Worm (Caenorhabditis elegans) whole organism, L4 larva: ENCODE data around the gene ufd-2.
A peak's percentile ranks its signal among the peaks of the same experiment; 100 is the strongest.

Experiments
- F26F4.8 ChIP-seq: fragments of 200-800 bp; sonication (Bioruptor generic); conservative IDR thresholded peaks from 2 replicates; pipeline ENCODE4 v1.3.6; 2022; ENCODE audit warnings: missing genetic modification characterization, missing compliant biosample characterization
- F44E2.7 ChIP-seq: fragments of 200-800 bp; sonication (Bioruptor generic); IDR thresholded peaks from 2 replicates; pipeline ENCODE4 v2.1.2; 2022; ENCODE audit warnings: missing genetic modification characterization, missing compliant biosample characterization
- F49E8.2 ChIP-seq: sonication (generic microtip); optimal IDR thresholded peaks from 2 replicates; lab custom pipeline; 2016; ENCODE audit warnings: missing compliant biosample characterization, mild to moderate bottlenecking, missing genetic modification characterization, borderline replicate concordance
- T20F7.1 ChIP-seq: fragments of 200-800 bp; sonication (Bioruptor generic); optimal IDR thresholded peaks from 2 replicates; lab custom pipeline; 2018; ENCODE audit warnings: mild to moderate bottlenecking, missing genetic modification characterization, missing compliant biosample characterization
- T26A8.4 ChIP-seq: fragments of 200-800 bp; sonication (Bioruptor generic); IDR thresholded peaks from 2 replicates; pipeline ENCODE4 v1.3.6; 2022; ENCODE audit warnings: missing genetic modification characterization, missing compliant biosample characterization
- Y48G9A.11 ChIP-seq: fragments of 200-800 bp; sonication (Bioruptor generic); IDR thresholded peaks from 2 replicates; pipeline ENCODE4 v1.3.6; 2022; ENCODE audit warnings: missing genetic modification reagents, missing genetic modification characterization, missing compliant biosample characterization
- ZK546.5 ChIP-seq, 2 experiments: sonication (generic microtip); optimal IDR thresholded peaks; 2 replicates each; lab custom pipeline; 2017; ENCODE audit warnings: missing biosample characterization in 2 of 2, missing genetic modification characterization in 2 of 2
- ama-1 ChIP-seq: fragments of 150-350 bp; optimal IDR thresholded peaks from 2 replicates; lab custom pipeline; 2014; ENCODE audit warnings: inconsistent platforms, mixed read lengths
- arid-1 ChIP-seq: fragments of 200-800 bp; sonication (Bioruptor generic); conservative IDR thresholded peaks from 2 replicates; pipeline ENCODE4 v1.3.6; 2022; ENCODE audit warnings: missing genetic modification reagents, missing genetic modification characterization, missing compliant biosample characterization
- ceh-28 ChIP-seq: fragments of 150-350 bp; optimal IDR thresholded peaks from 2 replicates; lab custom pipeline; 2014; ENCODE audit warnings: missing biosample characterization, missing genetic modification reagents, missing genetic modification characterization
- ceh-32 ChIP-seq: sonication (generic microtip); optimal IDR thresholded peaks from 2 replicates; lab custom pipeline; 2016; ENCODE audit warnings: mild to moderate bottlenecking, missing genetic modification characterization, missing compliant biosample characterization; ENCODE audit not compliant: poor library complexity
- ceh-44 ChIP-seq: fragments of 200-800 bp; sonication (Bioruptor generic); IDR thresholded peaks from 2 replicates; pipeline ENCODE4 v1.3.6; 2022; ENCODE audit warnings: missing genetic modification reagents, missing genetic modification characterization, missing compliant biosample characterization
- ceh-62 ChIP-seq: sonication (generic microtip); optimal IDR thresholded peaks from 2 replicates; lab custom pipeline; 2017; ENCODE audit warnings: missing biosample characterization, missing genetic modification characterization
- ces-1 ChIP-seq: fragments of 150-350 bp; sonication (generic microtip); optimal IDR thresholded peaks from 4 replicates; lab custom pipeline; 2014; ENCODE audit warnings: missing biosample characterization, missing genetic modification reagents, missing genetic modification characterization
- cey-2 ChIP-seq: sonication (generic microtip); optimal IDR thresholded peaks from 3 replicates; lab custom pipeline; 2017; ENCODE audit warnings: missing genetic modification characterization, mild to moderate bottlenecking, missing compliant biosample characterization, antibody characterized with exemption, borderline replicate concordance; ENCODE audit not compliant: insufficient read depth
- daf-12 ChIP-seq: fragments of 150-350 bp; optimal IDR thresholded peaks from 2 replicates; lab custom pipeline; 2014; ENCODE audit warnings: missing biosample characterization, missing genetic modification reagents, missing genetic modification characterization
- daf-8 ChIP-seq: fragments of 200-800 bp; sonication (Bioruptor generic); IDR thresholded peaks from 2 replicates; pipeline ENCODE4 v1.3.6; 2022; ENCODE audit warnings: missing genetic modification characterization, missing compliant biosample characterization
- dmd-6 ChIP-seq: fragments of 200-800 bp; sonication (Bioruptor generic); IDR thresholded peaks from 2 replicates; pipeline ENCODE4 v1.3.6; 2022; ENCODE audit warnings: missing genetic modification reagents, missing genetic modification characterization, missing compliant biosample characterization
- dmd-8 ChIP-seq: fragments of 200-800 bp; sonication (Bioruptor generic); IDR thresholded peaks from 2 replicates; pipeline ENCODE4 v1.3.6; 2022; ENCODE audit warnings: missing genetic modification characterization, missing compliant biosample characterization
- dmd-9 ChIP-seq: fragments of 200-800 bp; sonication (Bioruptor generic); IDR thresholded peaks from 2 replicates; pipeline ENCODE4 v1.3.6; 2022; ENCODE audit warnings: missing genetic modification reagents, missing genetic modification characterization, missing compliant biosample characterization
- gei-8 ChIP-seq: fragments of 200-800 bp; sonication (Bioruptor generic); optimal IDR thresholded peaks from 2 replicates; lab custom pipeline; 2018; ENCODE audit warnings: mild to moderate bottlenecking, missing genetic modification characterization, missing compliant biosample characterization
- hif-1 ChIP-seq, 2 experiments: sonication (generic microtip); optimal IDR thresholded peaks; 2 replicates each; lab custom pipeline; 2016 to 2017; ENCODE audit warnings: missing compliant biosample characterization in 2 of 2, missing genetic modification characterization in 2 of 2, missing genetic modification reagents in 2 of 2, missing genotype in 2 of 2, mild to moderate bottlenecking in 1 of 2
- hlh-11 ChIP-seq: fragments of 200-800 bp; sonication (Bioruptor generic); optimal IDR thresholded peaks from 2 replicates; lab custom pipeline; 2018; ENCODE audit warnings: mild to moderate bottlenecking, missing genetic modification characterization, missing compliant biosample characterization
- hlh-30 ChIP-seq: sonication (generic microtip); optimal IDR thresholded peaks from 2 replicates; lab custom pipeline; 2017; ENCODE audit warnings: antibody characterized with exemption, mild to moderate bottlenecking, missing genetic modification characterization, missing compliant biosample characterization; ENCODE audit not compliant: insufficient read depth
- hmg-1.1 ChIP-seq: fragments of 200-800 bp; sonication (Bioruptor generic); IDR thresholded peaks from 2 replicates; pipeline ENCODE4 v1.3.6; 2022; ENCODE audit warnings: missing genetic modification reagents, missing genetic modification characterization, missing compliant biosample characterization
- jun-1 ChIP-seq: fragments of 150-350 bp; optimal IDR thresholded peaks from 2 replicates; lab custom pipeline; 2014; ENCODE audit warnings: missing biosample characterization, missing genetic modification reagents, missing genetic modification characterization
- lin-1 ChIP-seq: fragments of 200-800 bp; sonication (Bioruptor generic); IDR thresholded peaks from 2 replicates; pipeline ENCODE4 v1.3.6; 2022; ENCODE audit warnings: missing genetic modification reagents, missing genetic modification characterization, missing compliant biosample characterization
- lin-13 ChIP-seq: fragments of 150-350 bp; optimal IDR thresholded peaks from 2 replicates; lab custom pipeline; 2014; ENCODE audit warnings: missing biosample characterization, missing genetic modification reagents, missing genetic modification characterization
- lin-38 ChIP-seq: fragments of 200-800 bp; sonication (Bioruptor generic); IDR thresholded peaks from 2 replicates; pipeline ENCODE4 v1.3.6; 2022; ENCODE audit warnings: missing genetic modification reagents, missing genetic modification characterization, missing compliant biosample characterization
- lsy-2 ChIP-seq, 2 experiments: fragments of 150-350 bp in 1 of 2; sonication (generic microtip) in 1 of 2; optimal IDR thresholded peaks; 2 replicates each; lab custom pipeline; 2014 to 2017; ENCODE audit warnings: missing biosample characterization in 2 of 2, missing genetic modification characterization in 2 of 2
- madf-5 ChIP-seq, 2 experiments: fragments of 200-800 bp; sonication (Bioruptor generic); IDR thresholded peaks; 2 replicates each; pipeline ENCODE4 v1.3.6; 2022; ENCODE audit warnings: missing compliant biosample characterization in 2 of 2, missing genetic modification characterization in 2 of 2
- madf-9 ChIP-seq: fragments of 200-800 bp; sonication (Bioruptor generic); conservative IDR thresholded peaks from 2 replicates; pipeline ENCODE4 v1.3.6; 2022; ENCODE audit warnings: missing genetic modification reagents, missing genetic modification characterization, missing compliant biosample characterization
- mdt-29 ChIP-seq: fragments of 200-800 bp; sonication (Bioruptor generic); IDR thresholded peaks from 2 replicates; pipeline ENCODE4 v1.3.6; 2022; ENCODE audit warnings: missing genetic modification reagents, missing genetic modification characterization, missing compliant biosample characterization
- nhr-102 ChIP-seq: sonication (generic microtip); optimal IDR thresholded peaks from 2 replicates; lab custom pipeline; 2016; ENCODE audit warnings: mild to moderate bottlenecking, missing genetic modification characterization, moderate library complexity, missing compliant biosample characterization
- nhr-237 ChIP-seq: sonication (generic microtip); optimal IDR thresholded peaks from 2 replicates; lab custom pipeline; 2017; ENCODE audit warnings: missing biosample characterization, missing genetic modification characterization
- nhr-25 ChIP-seq: sonication (generic microtip); optimal IDR thresholded peaks from 2 replicates; lab custom pipeline; 2017; ENCODE audit warnings: missing genetic modification characterization, mild to moderate bottlenecking, missing compliant biosample characterization, antibody characterized with exemption, moderate library complexity, borderline replicate concordance; ENCODE audit not compliant: insufficient read depth
- nhr-28 ChIP-seq: fragments of 150-350 bp; optimal IDR thresholded peaks from 2 replicates; lab custom pipeline; 2014; ENCODE audit warnings: missing biosample characterization, missing genetic modification characterization
- nhr-41 ChIP-seq: fragments of 200-800 bp; sonication (Bioruptor generic); IDR thresholded peaks from 2 replicates; pipeline ENCODE4 v1.3.6; 2022; ENCODE audit warnings: missing genetic modification reagents, missing genetic modification characterization, missing compliant biosample characterization
- php-3 ChIP-seq: fragments of 200-800 bp; sonication (Bioruptor generic); IDR thresholded peaks from 2 replicates; pipeline ENCODE4 v1.3.6; 2022; ENCODE audit warnings: missing genetic modification reagents, missing genetic modification characterization, missing compliant biosample characterization
- rbr-2 ChIP-seq: sonication (generic microtip); optimal IDR thresholded peaks from 2 replicates; lab custom pipeline; 2016; ENCODE audit warnings: missing genotype, missing genetic modification characterization, missing compliant biosample characterization
- saeg-2 ChIP-seq: fragments of 200-800 bp; sonication (Bioruptor generic); IDR thresholded peaks from 2 replicates; pipeline ENCODE4 v1.3.6; 2022; ENCODE audit warnings: missing genetic modification reagents, missing genetic modification characterization, missing compliant biosample characterization
- sdz-12 ChIP-seq: fragments of 200-800 bp; sonication (Bioruptor generic); optimal IDR thresholded peaks from 2 replicates; lab custom pipeline; 2018; ENCODE audit warnings: mild to moderate bottlenecking, missing genetic modification characterization, missing compliant biosample characterization
- set-16 ChIP-seq: fragments of 200-800 bp; sonication (Bioruptor generic); IDR thresholded peaks from 2 replicates; pipeline ENCODE4 v1.3.6; 2022; ENCODE audit warnings: missing genetic modification reagents, missing genetic modification characterization, missing compliant biosample characterization
- snpc-1.2 ChIP-seq: fragments of 200-800 bp; sonication (Bioruptor generic); IDR thresholded peaks from 2 replicates; pipeline ENCODE4 v1.3.6; 2022; ENCODE audit warnings: missing genetic modification reagents, missing genetic modification characterization, missing compliant biosample characterization
- unc-130 ChIP-seq: sonication (generic microtip); optimal IDR thresholded peaks from 2 replicates; lab custom pipeline; 2016; ENCODE audit warnings: missing genetic modification reagents, missing genetic modification characterization, missing compliant biosample characterization
- unc-39 ChIP-seq: sonication (generic microtip); optimal IDR thresholded peaks from 2 replicates; lab custom pipeline; 2017; ENCODE audit warnings: missing biosample characterization, missing genetic modification characterization
- unc-62 ChIP-seq, 3 experiments: fragments of 150-350 bp in 1 of 3; sonication (generic microtip); optimal IDR thresholded peaks in 2 of 3; peaks in 1 of 3; 1 replicate in 1 of 3; 2 replicates in 2 of 3; lab custom pipeline; 2014 to 2017; ENCODE audit warnings: missing biosample characterization in 3 of 3, missing genetic modification characterization in 3 of 3, missing genetic modification reagents in 3 of 3, missing genotype in 1 of 3
- zfp-2 ChIP-seq: sonication (generic microtip); optimal IDR thresholded peaks from 2 replicates; lab custom pipeline; 2016; ENCODE audit warnings: mild to moderate bottlenecking, missing genetic modification characterization, missing compliant biosample characterization
- zip-11 ChIP-seq: fragments of 200-800 bp; sonication (Bioruptor generic); IDR thresholded peaks from 2 replicates; pipeline ENCODE4 v1.3.6; 2022; ENCODE audit warnings: missing genetic modification characterization, missing compliant biosample characterization
- ztf-7 ChIP-seq: fragments of 150-350 bp; optimal IDR thresholded peaks from 2 replicates; lab custom pipeline; 2014; ENCODE audit warnings: missing biosample characterization, missing genetic modification characterization

The ufd-2 gene

DNA sequence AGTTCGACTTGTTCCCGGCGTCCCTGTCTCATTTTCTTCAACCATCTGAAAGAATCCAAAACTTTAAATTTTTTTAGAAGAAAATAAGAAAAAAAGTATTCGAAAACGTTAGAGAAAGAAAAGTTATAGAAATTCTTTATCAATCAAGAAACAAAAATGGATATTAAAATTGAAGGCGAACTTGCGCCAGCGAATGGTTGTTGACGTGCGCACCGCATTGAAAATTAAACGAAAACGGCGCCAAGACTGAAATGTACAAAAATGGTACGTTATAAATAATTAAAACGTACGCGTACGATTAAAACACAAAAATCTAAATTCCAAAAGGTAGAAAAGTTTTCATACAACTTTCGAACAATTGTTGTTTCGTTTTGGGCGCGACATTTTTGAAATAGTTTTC lies 24.3 kb downstream of the ufd-2 start, which contains the start of gene K02C4.3 (continued):
- TF ChIP-seq T26A8.4 (GFP tag; lab: Robert Waterston, UW): no peak
- no peak for TF ChIP-seq Y48G9A.11 (GFP tag; lab: Robert Waterston, UW)
- TF ChIP-seq hlh-11 (tag; lab: Kevin White, UChicago): peak; percentile 46
- TF ChIP-seq F26F4.8: no peak
- TF ChIP-seq jun-1 (tag; lab: Kevin White, UChicago): no peak
- TF ChIP-seq cey-2 (tag; lab: Kevin White, UChicago): no peak
- TF ChIP-seq saeg-2 (GFP tag; lab: Robert Waterston, UW): no peak
- TF ChIP-seq dmd-8 (GFP tag; lab: Robert Waterston, UW): no peak
- TF ChIP-seq nhr-237: no peak
- no peak for TF ChIP-seq dmd-9 (GFP tag; lab: Robert Waterston, UW)
- no peak for TF ChIP-seq ama-1 (lab: Kevin White, UChicago)
- TF ChIP-seq zip-11 (GFP tag; lab: Robert Waterston, UW): no peak
- no peak for TF ChIP-seq unc-130 (GFP tag; lab: Kevin White, UChicago)
- TF ChIP-seq lsy-2 (tag; optimal IDR thresholded peaks at IDR 0.05; lab: Kevin White, UChicago): peak in 1 of 2 experiments; percentile 86
- TF ChIP-seq madf-9 (GFP tag; lab: Robert Waterston, UW): no peak
- TF ChIP-seq dmd-6 (GFP tag; lab: Robert Waterston, UW): peak; percentile 42; the same call in 1 of the 2 replicates
- no peak for TF ChIP-seq ceh-62 (tag; lab: Kevin White, UChicago)
- TF ChIP-seq nhr-41: no peak
- TF ChIP-seq lin-1 (GFP tag; lab: Robert Waterston, UW): no peak
- TF ChIP-seq ceh-32 (tag; lab: Kevin White, UChicago): no peak
- no peak for TF ChIP-seq unc-62 (GFP tag; optimal IDR thresholded peaks at IDR 0.05 in 1 of 2; lab: Kevin White, UChicago)
- no peak for TF ChIP-seq unc-62 (tag; optimal IDR thresholded peaks at IDR 0.05; lab: Kevin White, UChicago)
- peak; percentile 75 for TF ChIP-seq lin-38 (GFP tag; lab: Robert Waterston, UW)
- no peak for TF ChIP-seq daf-8 (GFP tag; lab: Robert Waterston, UW)
- TF ChIP-seq nhr-102: no peak
- no peak for TF ChIP-seq madf-5 (GFP tag; IDR thresholded peaks at IDR 0.05; lab: Robert Waterston, UW)
- TF ChIP-seq arid-1: no peak
- TF ChIP-seq nhr-25: no peak
- no peak for TF ChIP-seq sdz-12
- TF ChIP-seq T20F7.1 (GFP tag; lab: Kevin White, UChicago): peak; percentile 77
- TF ChIP-seq F49E8.2 (tag; lab: Kevin White, UChicago): no peak
- peak; percentile 40 for TF ChIP-seq rbr-2 (tag; lab: Kevin White, UChicago)
- TF ChIP-seq ceh-28 (tag; lab: Kevin White, UChicago): no peak
- TF ChIP-seq unc-39: no peak
- TF ChIP-seq set-16 (GFP tag; lab: Robert Waterston, UW): no peak
- TF ChIP-seq ces-1 (GFP tag; lab: Kevin White, UChicago): no peak
- TF ChIP-seq ztf-7 (tag; lab: Kevin White, UChicago): peak; percentile 10
- 0 out of 2 replicates have a peak, but pooled peaks have one; percentile 13 for TF ChIP-seq hmg-1.1 (GFP tag; lab: Robert Waterston, UW)
- TF ChIP-seq F44E2.7 (GFP tag; lab: Robert Waterston, UW): no peak
- no peak for TF ChIP-seq hif-1 (tag; optimal IDR thresholded peaks at IDR 0.05; lab: Kevin White, UChicago)
- TF ChIP-seq zfp-2 (tag; lab: Kevin White, UChicago): no peak
- no peak for TF ChIP-seq daf-12
- no peak for TF ChIP-seq php-3
- no peak for TF ChIP-seq lin-13 (GFP tag; lab: Kevin White, UChicago)
- TF ChIP-seq nhr-28: peak; percentile 27
- TF ChIP-seq hlh-30: peak; percentile 42
- no peak for TF ChIP-seq ceh-44 (GFP tag; lab: Robert Waterston, UW)
- no peak for TF ChIP-seq gei-8
- TF ChIP-seq ZK546.5 (tag; optimal IDR thresholded peaks at IDR 0.05; lab: Kevin White, UChicago): no peak
- no peak for TF ChIP-seq snpc-1.2 (GFP tag; lab: Robert Waterston, UW)
- no peak for TF ChIP-seq mdt-29 (GFP tag; lab: Robert Waterston, UW)
